Worm (Caenorhabditis elegans) whole organism, young adult: Measurements from ENCODE around the gene ttc-4.

Source experiments
- F39B2.1 ChIP-seq: fragments of 200-800 bp; sonication (Bioruptor generic); IDR thresholded peaks from 2 replicates; pipeline ENCODE4 v1.3.6; 2022; ENCODE audit warnings: missing genetic modification reagents, missing genetic modification characterization, missing compliant biosample characterization
- F55B11.4 ChIP-seq: sonication (generic microtip); optimal IDR thresholded peaks from 2 replicates; lab custom pipeline; 2016; ENCODE audit warnings: missing compliant biosample characterization, missing genetic modification characterization, borderline replicate concordance; ENCODE audit not compliant: insufficient read depth
- F57A8.1 ChIP-seq: fragments of 200-800 bp; sonication (Bioruptor generic); optimal IDR thresholded peaks from 2 replicates; lab custom pipeline; 2018; ENCODE audit warnings: mild to moderate bottlenecking, missing genetic modification characterization, moderate library complexity, missing compliant biosample characterization
- Y53F4B.3 ChIP-seq: fragments of 200-800 bp; sonication (Bioruptor generic); IDR thresholded peaks from 2 replicates; pipeline ENCODE4 v1.3.6; 2022; ENCODE audit warnings: missing genetic modification reagents, missing genetic modification characterization, missing compliant biosample characterization
- Y53G8AR.9 ChIP-seq: fragments of 200-800 bp; sonication (Bioruptor generic); conservative IDR thresholded peaks from 2 replicates; pipeline ENCODE4 v1.3.6; 2022; ENCODE audit warnings: missing genetic modification reagents, missing genetic modification characterization, missing compliant biosample characterization
- Y67H2A.10 ChIP-seq: fragments of 200-800 bp; sonication (Bioruptor generic); conservative IDR thresholded peaks from 2 replicates; pipeline ENCODE4 v1.3.6; 2022; ENCODE audit warnings: missing genetic modification reagents, missing genetic modification characterization, missing compliant biosample characterization
- Y95B8A.8 ChIP-seq: fragments of 200-800 bp; sonication (Bioruptor generic); IDR thresholded peaks from 2 replicates; pipeline ENCODE4 v1.3.6; 2022; ENCODE audit warnings: missing genetic modification reagents, missing genetic modification characterization, missing compliant biosample characterization
- ZK185.1 ChIP-seq: sonication (generic microtip); optimal IDR thresholded peaks from 2 replicates; lab custom pipeline; 2016; ENCODE audit warnings: mild to moderate bottlenecking, missing genetic modification characterization, missing compliant biosample characterization; ENCODE audit not compliant: poor library complexity, severe bottlenecking
- akir-1 ChIP-seq: fragments of 200-800 bp; sonication (Bioruptor generic); optimal IDR thresholded peaks from 2 replicates; lab custom pipeline; 2018; ENCODE audit warnings: mild to moderate bottlenecking, missing genetic modification characterization, moderate library complexity, missing compliant biosample characterization
- aptf-2 ChIP-seq: fragments of 200-800 bp; sonication (Bioruptor generic); conservative IDR thresholded peaks from 2 replicates; pipeline ENCODE4 v1.3.6; 2022; ENCODE audit warnings: missing genetic modification reagents, missing genetic modification characterization, missing compliant biosample characterization
- bed-1 ChIP-seq: fragments of 200-800 bp; sonication (Bioruptor generic); IDR thresholded peaks from 2 replicates; pipeline ENCODE4 v1.3.6; 2022; ENCODE audit warnings: missing genetic modification reagents, missing genetic modification characterization, missing compliant biosample characterization
- cebp-1 ChIP-seq, 2 experiments: fragments of 200-800 bp in 1 of 2; sonication (Bioruptor generic) in 1 of 2; sonication (generic microtip) in 1 of 2; IDR thresholded peaks in 1 of 2; optimal IDR thresholded peaks in 1 of 2; 2 replicates each; pipeline versions ENCODE4 v1.3.6 to Lab custom; 2017 to 2022; ENCODE audit warnings: missing compliant biosample characterization in 2 of 2, missing genetic modification characterization in 2 of 2, mild to moderate bottlenecking in 1 of 2, missing genetic modification reagents in 1 of 2, moderate library complexity in 1 of 2
- ceh-27 ChIP-seq: fragments of 200-800 bp; sonication (Bioruptor generic); optimal IDR thresholded peaks from 2 replicates; lab custom pipeline; 2018; ENCODE audit warnings: mild to moderate bottlenecking, missing genetic modification characterization, moderate library complexity, missing compliant biosample characterization
- die-1 ChIP-seq: sonication (generic microtip); optimal IDR thresholded peaks from 2 replicates; lab custom pipeline; 2016; ENCODE audit warnings: missing genotype, mild to moderate bottlenecking, missing genetic modification characterization, missing compliant biosample characterization
- efl-1 ChIP-seq: fragments of 150-350 bp; optimal IDR thresholded peaks from 2 replicates; lab custom pipeline; 2014; ENCODE audit warnings: missing biosample characterization, missing genetic modification reagents, missing genetic modification characterization
- egrh-3 ChIP-seq: fragments of 200-800 bp; sonication (Bioruptor generic); IDR thresholded peaks from 2 replicates; pipeline ENCODE4 v1.3.6; 2022; ENCODE audit warnings: missing genetic modification reagents, missing genetic modification characterization, missing compliant biosample characterization
- ets-4 ChIP-seq: fragments of 200-800 bp; sonication (Bioruptor generic); optimal IDR thresholded peaks from 2 replicates; lab custom pipeline; 2018; ENCODE audit warnings: mild to moderate bottlenecking, missing genetic modification characterization, missing compliant biosample characterization
- fkh-3 ChIP-seq: sonication (generic microtip); optimal IDR thresholded peaks from 2 replicates; lab custom pipeline; 2016; ENCODE audit warnings: mild to moderate bottlenecking, missing genetic modification characterization, missing compliant biosample characterization
- gei-17 ChIP-seq: fragments of 200-800 bp; sonication (Bioruptor generic); optimal IDR thresholded peaks from 2 replicates; lab custom pipeline; 2018; ENCODE audit warnings: mild to moderate bottlenecking, missing genetic modification characterization, missing compliant biosample characterization
- hmg-1.2 ChIP-seq: fragments of 200-800 bp; sonication (Bioruptor generic); IDR thresholded peaks from 2 replicates; pipeline ENCODE4 v1.3.6; 2022; ENCODE audit warnings: missing genetic modification reagents, missing genetic modification characterization, missing compliant biosample characterization
- hrde-1 ChIP-seq: sonication (generic microtip); optimal IDR thresholded peaks from 2 replicates; lab custom pipeline; 2016; ENCODE audit warnings: missing genetic modification characterization, mild to moderate bottlenecking, missing compliant biosample characterization, moderate library complexity, missing genotype, missing genetic modification reagents, borderline replicate concordance
- hsf-1 ChIP-seq: fragments of 200-800 bp; sonication (Bioruptor generic); IDR thresholded peaks from 2 replicates; pipeline ENCODE4 v1.3.6; 2022; ENCODE audit warnings: missing genetic modification reagents, missing genetic modification characterization, missing compliant biosample characterization
- let-526 ChIP-seq: fragments of 200-800 bp; sonication (Bioruptor generic); IDR thresholded peaks from 2 replicates; pipeline ENCODE4 v1.3.6; 2022; ENCODE audit warnings: missing genetic modification reagents, missing genetic modification characterization, missing compliant biosample characterization
- lin-40 ChIP-seq: sonication (generic microtip); optimal IDR thresholded peaks from 2 replicates; lab custom pipeline; 2016; ENCODE audit warnings: missing genetic modification characterization, mild to moderate bottlenecking, missing compliant biosample characterization, missing genotype, missing genetic modification reagents
- lir-1 ChIP-seq: fragments of 200-800 bp; sonication (Bioruptor generic); conservative IDR thresholded peaks from 2 replicates; pipeline ENCODE4 v1.3.6; 2022; ENCODE audit warnings: missing genetic modification reagents, missing genetic modification characterization, missing compliant biosample characterization
- lsy-27 ChIP-seq: sonication (generic microtip); optimal IDR thresholded peaks from 2 replicates; lab custom pipeline; 2017; ENCODE audit warnings: missing genetic modification characterization, mild to moderate bottlenecking, missing compliant biosample characterization, antibody characterized with exemption, missing genotype, borderline replicate concordance; ENCODE audit not compliant: insufficient read depth
- mcd-1 ChIP-seq: fragments of 200-800 bp; sonication (Bioruptor generic); IDR thresholded peaks from 2 replicates; pipeline ENCODE4 v1.3.6; 2022; ENCODE audit warnings: missing genetic modification reagents, missing genetic modification characterization, missing compliant biosample characterization
- nfyb-1 ChIP-seq: fragments of 200-800 bp; sonication (Bioruptor generic); IDR thresholded peaks from 2 replicates; pipeline ENCODE4 v1.3.6; 2022; ENCODE audit warnings: missing genetic modification reagents, missing genetic modification characterization, missing compliant biosample characterization
- nhr-80 ChIP-seq: sonication (generic microtip); optimal IDR thresholded peaks from 2 replicates; lab custom pipeline; 2016; ENCODE audit warnings: missing genetic modification characterization, missing compliant biosample characterization
- nhr-90 ChIP-seq: sonication (generic microtip); optimal IDR thresholded peaks from 2 replicates; lab custom pipeline; 2016; ENCODE audit warnings: missing genotype, mild to moderate bottlenecking, missing genetic modification characterization, missing compliant biosample characterization
- pha-4 ChIP-seq: fragments of 150-350 bp; sonication (generic microtip); optimal IDR thresholded peaks from 2 replicates; lab custom pipeline; 2014; ENCODE audit warnings: missing biosample characterization, missing genetic modification reagents, missing genetic modification characterization
- rpc-1 ChIP-seq, 2 experiments: fragments of 150-350 bp in 1 of 2; sonication (generic microtip) in 1 of 2; optimal IDR thresholded peaks; 2 replicates each; lab custom pipeline; 2014 to 2018; ENCODE audit warnings: missing biosample characterization in 1 of 2, missing genetic modification characterization in 1 of 2, missing genetic modification reagents in 1 of 2, missing genotype in 1 of 2
- sdz-38 ChIP-seq: sonication (generic microtip); optimal IDR thresholded peaks from 2 replicates; lab custom pipeline; 2016; ENCODE audit warnings: missing genotype, missing genetic modification characterization, missing compliant biosample characterization
- sea-2 ChIP-seq: fragments of 200-800 bp; sonication (Bioruptor generic); IDR thresholded peaks from 2 replicates; pipeline ENCODE4 v1.3.6; 2022; ENCODE audit warnings: missing genetic modification characterization, missing compliant biosample characterization
- snpc-1.1 ChIP-seq: sonication (generic microtip); optimal IDR thresholded peaks from 2 replicates; lab custom pipeline; 2017; ENCODE audit warnings: missing genetic modification characterization, mild to moderate bottlenecking, missing compliant biosample characterization, antibody characterized with exemption, moderate library complexity, missing genotype, missing genetic modification reagents; ENCODE audit not compliant: insufficient read depth
- snpc-1.3 ChIP-seq: sonication (generic microtip); optimal IDR thresholded peaks from 2 replicates; lab custom pipeline; 2017; ENCODE audit warnings: missing genetic modification characterization, mild to moderate bottlenecking, missing compliant biosample characterization, antibody characterized with exemption, moderate library complexity, missing genotype, missing genetic modification reagents; ENCODE audit not compliant: insufficient read depth
- snpc-4 ChIP-seq, 5 experiments: fragments of 150-350 bp in 1 of 5; sonication (generic microtip) in 4 of 5; optimal IDR thresholded peaks; 2 replicates each; lab custom pipeline; 2014 to 2018; ENCODE audit warnings: missing genetic modification characterization in 5 of 5, missing biosample characterization in 3 of 5, antibody characterized with exemption in 2 of 5, mild to moderate bottlenecking in 2 of 5, missing compliant biosample characterization in 2 of 5, missing genotype in 2 of 5, moderate library complexity in 2 of 5, missing genetic modification reagents in 1 of 5
- tbx-9 ChIP-seq: sonication (generic microtip); optimal IDR thresholded peaks from 2 replicates; lab custom pipeline; 2016; ENCODE audit warnings: borderline replicate concordance, missing genetic modification characterization, inconsistent platforms, missing compliant biosample characterization
- ztf-26 ChIP-seq: sonication (generic microtip); optimal IDR thresholded peaks from 2 replicates; lab custom pipeline; 2017; ENCODE audit warnings: missing genetic modification characterization, missing compliant biosample characterization
- ztf-28 ChIP-seq: fragments of 200-800 bp; sonication (Bioruptor generic); IDR thresholded peaks from 2 replicates; pipeline ENCODE4 v1.3.6; 2022; ENCODE audit warnings: missing genetic modification reagents, missing genetic modification characterization, missing compliant biosample characterization
- ztf-6 ChIP-seq: fragments of 200-800 bp; sonication (Bioruptor generic); IDR thresholded peaks from 2 replicates; pipeline ENCODE4 v1.3.6; 2022; ENCODE audit warnings: missing genetic modification reagents, missing genetic modification characterization, missing compliant biosample characterization

The ttc-4 gene

DNA sequence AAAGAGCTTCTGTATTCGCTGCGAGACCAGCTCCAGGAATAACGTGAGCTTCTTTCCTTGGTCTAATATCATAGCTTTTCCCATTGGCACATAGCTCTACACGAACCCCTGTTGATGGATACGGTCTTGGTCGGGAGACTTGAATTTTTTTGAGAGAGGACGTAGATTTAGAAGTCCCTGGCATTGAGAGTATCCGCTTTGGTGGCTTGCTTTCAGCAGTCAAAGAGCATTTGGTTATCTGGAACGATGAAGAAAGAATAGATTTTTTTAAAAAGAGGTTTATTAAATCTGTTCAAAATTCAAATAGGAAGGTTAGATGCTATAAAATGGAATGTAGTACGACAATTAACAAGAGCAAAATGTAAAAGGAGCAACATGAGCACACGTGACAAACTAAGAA is 4.8 kb upstream of the ttc-4 start, which contains the start of gene C17G10.13:
C17G10.13 (minus strand) TSS at position 101 of the 400 bp plus-strand sequence.
- TF ChIP-seq nhr-80 = no peak
- TF ChIP-seq ets-4 (GFP tag; lab: Kevin White, UChicago) = no peak
- TF ChIP-seq lsy-27 (tag; lab: Kevin White, UChicago) = no peak
- no peak for TF ChIP-seq snpc-1.3 (tag; lab: Kevin White, UChicago)
- TF ChIP-seq nfyb-1 (GFP tag; lab: Robert Waterston, UW) = no peak
- no peak for TF ChIP-seq Y67H2A.10 (GFP tag; lab: Robert Waterston, UW)
- no peak for TF ChIP-seq Y95B8A.8
- TF ChIP-seq sdz-38 = no peak
- no peak for TF ChIP-seq hrde-1 (tag; lab: Kevin White, UChicago)
- no peak for TF ChIP-seq F39B2.1 (GFP tag; lab: Robert Waterston, UW)
- TF ChIP-seq pha-4 (tag; lab: Kevin White, UChicago) = no peak
- TF ChIP-seq gei-17 = no peak
- no peak for TF ChIP-seq rpc-1 (optimal IDR thresholded peaks at IDR 0.05; lab: Kevin White, UChicago)
- TF ChIP-seq rpc-1 (tag; optimal IDR thresholded peaks at IDR 0.05; lab: Kevin White, UChicago) = no peak
- TF ChIP-seq mcd-1 (GFP tag; lab: Robert Waterston, UW) = no peak
- TF ChIP-seq Y53G8AR.9 = no peak
- no peak for TF ChIP-seq F55B11.4 (tag; lab: Kevin White, UChicago)

DNA sequence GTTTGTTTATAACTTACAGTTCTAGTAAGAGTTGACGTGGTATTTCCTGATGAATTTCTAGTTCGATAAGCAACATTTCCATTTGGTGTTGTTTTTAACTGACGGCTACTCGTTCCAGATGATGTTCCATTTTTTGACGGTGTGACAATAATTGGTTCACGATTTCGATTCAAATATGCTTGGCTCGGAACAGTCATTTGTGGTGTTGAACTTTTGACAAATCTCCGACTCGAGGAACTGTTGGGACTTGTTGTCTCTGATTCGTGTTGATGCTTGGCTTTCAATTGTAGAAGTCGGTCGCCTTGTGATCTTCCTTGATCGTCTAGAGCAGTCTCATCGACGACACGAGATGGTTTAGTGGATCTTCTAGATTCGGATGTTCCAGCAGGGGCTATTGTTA is 3.0 kb upstream of the ttc-4 start:
- no peak for TF ChIP-seq aptf-2 (GFP tag; lab: Robert Waterston, UW)
- TF ChIP-seq ZK185.1 (tag; lab: Kevin White, UChicago) = no peak
- no peak for TF ChIP-seq pha-4 (tag; lab: Kevin White, UChicago)
- TF ChIP-seq hsf-1 (GFP tag; lab: Robert Waterston, UW) = 0 out of 2 replicates have a peak, but pooled peaks have one; percentile 41
- no peak for TF ChIP-seq bed-1
- no peak for TF ChIP-seq snpc-4 (GFP tag; optimal IDR thresholded peaks at IDR 0.05; lab: Kevin White, UChicago)
- no peak for TF ChIP-seq snpc-4 (tag; optimal IDR thresholded peaks at IDR 0.05; lab: Kevin White, UChicago)
- no peak for TF ChIP-seq lir-1 (GFP tag; lab: Robert Waterston, UW)
- no peak for TF ChIP-seq nhr-90

DNA sequence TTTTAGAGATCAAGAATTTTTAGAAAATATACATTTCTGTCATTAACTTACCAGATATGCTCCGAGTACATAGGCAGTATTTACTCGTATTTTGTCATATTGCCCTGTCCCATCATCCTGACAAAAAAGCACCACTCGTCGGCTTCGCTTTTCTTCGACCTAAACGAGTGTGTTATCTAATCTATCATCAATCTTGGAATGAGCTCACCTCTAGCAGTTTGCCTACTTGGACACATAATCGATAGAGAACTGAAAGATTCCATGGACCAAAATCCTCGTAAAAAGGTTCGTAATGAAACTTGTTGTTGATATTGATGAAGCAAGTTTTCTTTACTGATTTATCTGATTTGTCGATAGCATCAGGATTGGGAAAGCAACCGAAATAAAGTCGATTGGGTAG is 1.7 kb upstream of the ttc-4 start:
- no peak for TF ChIP-seq nfyb-1 (GFP tag; lab: Robert Waterston, UW)
- no peak for TF ChIP-seq die-1 (tag; lab: Kevin White, UChicago)
- TF ChIP-seq F57A8.1 (GFP tag; lab: Kevin White, UChicago) = no peak

DNA sequence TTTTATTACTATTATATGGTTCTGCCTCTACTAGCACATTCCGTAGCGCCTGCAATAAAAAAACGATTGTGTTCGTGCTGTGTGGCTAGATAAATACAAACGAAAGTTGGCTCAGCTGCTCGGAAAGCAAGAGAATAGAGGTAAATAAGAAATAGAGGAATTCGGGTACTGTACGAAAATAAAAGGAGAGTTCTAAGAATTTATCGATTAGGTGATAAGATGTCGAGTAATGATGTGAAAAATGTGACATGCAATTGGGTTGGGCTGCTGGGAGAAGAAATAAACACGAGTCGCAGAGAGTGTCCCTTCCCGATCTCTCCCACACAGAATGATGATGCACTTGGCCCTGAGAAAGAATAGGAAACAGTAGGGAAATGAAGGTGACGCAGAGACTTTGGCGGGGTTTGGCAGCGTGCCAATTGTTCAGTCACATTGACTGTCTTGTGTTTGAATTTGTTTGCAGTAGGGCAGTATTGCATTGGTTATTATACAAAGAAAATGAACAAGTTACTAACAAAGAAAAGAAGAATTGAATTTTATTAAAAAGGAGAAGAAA is 1.1 kb upstream of the ttc-4 start, which contains the start of gene cdc-14:
cdc-14 (minus strand) TSS at position 51 of the 556 bp plus-strand sequence.
- TF ChIP-seq lin-40 (tag; lab: Kevin White, UChicago) (peak; percentile 24), cebp-1 (GFP tag; IDR thresholded peaks at IDR 0.05; lab: Robert Waterston, UW) (no peak), cebp-1 (tag; optimal IDR thresholded peaks at IDR 0.05; lab: Kevin White, UChicago) (peak; percentile 76), let-526 (GFP tag; lab: Robert Waterston, UW) (no peak), fkh-3 (tag; lab: Kevin White, UChicago) (no peak), ztf-26 (tag; lab: Kevin White, UChicago) (peak; percentile 29), Y53F4B.3 (GFP tag; lab: Robert Waterston, UW) (no peak), akir-1 (peak; percentile 34), efl-1 (GFP tag; lab: Kevin White, UChicago) (no peak), Y95B8A.8 (no peak), tbx-9 (tag; lab: Kevin White, UChicago) (no peak), egrh-3 (no peak), ztf-6 (GFP tag; lab: Robert Waterston, UW) (no peak), hmg-1.2 (GFP tag; lab: Robert Waterston, UW) (peak; percentile 65), ztf-28 (GFP tag; lab: Robert Waterston, UW) (no peak), snpc-1.1 (tag; lab: Kevin White, UChicago) (no peak), ceh-27 (GFP tag; lab: Kevin White, UChicago) (peak; percentile 46), F55B11.4 (tag; lab: Kevin White, UChicago) (no peak), sea-2 (GFP tag; lab: Robert Waterston, UW) (no peak)
